Fruit fly (Drosophila melanogaster) whole organism, embryonic: ENCODE measurements around the gene Obp84a.

Experiments used
- ATbp ChIP-seq: fragments of 200-800 bp; sonication (Bioruptor generic); optimal IDR thresholded peaks from 2 replicates; lab custom pipeline; 2017; ENCODE audit warnings: missing biosample characterization, mild to moderate bottlenecking, missing genetic modification characterization, missing genetic modification reagents
- Atf-2 ChIP-seq: fragments of 200-800 bp; sonication (Bioruptor generic); optimal IDR thresholded peaks from 2 replicates; lab custom pipeline; 2016; ENCODE audit warnings: missing biosample characterization, missing genetic modification characterization
- B-H2 ChIP-seq: fragments of 200-800 bp; sonication (Bioruptor generic); optimal IDR thresholded peaks from 2 replicates; lab custom pipeline; 2018; ENCODE audit warnings: missing biosample characterization, mild to moderate bottlenecking, missing genetic modification characterization
- CG10366 ChIP-seq: fragments of 200-800 bp; sonication (Bioruptor generic); IDR thresholded peaks from 2 replicates; pipeline ENCODE4 v1.3.6; 2022; ENCODE audit warnings: missing biosample characterization, missing genetic modification characterization
- CG12071 ChIP-seq: fragments of 200-800 bp; sonication (Bioruptor generic); optimal IDR thresholded peaks from 3 replicates; lab custom pipeline; 2018; ENCODE audit warnings: missing biosample characterization, mild to moderate bottlenecking, missing genetic modification characterization
- CG13296 ChIP-seq: fragments of 200-800 bp; sonication (Bioruptor generic); optimal IDR thresholded peaks from 3 replicates; lab custom pipeline; 2018; ENCODE audit warnings: missing biosample characterization, mild to moderate bottlenecking, missing genetic modification characterization
- CG15269 ChIP-seq: fragments of 200-800 bp; sonication (Bioruptor generic); optimal IDR thresholded peaks from 2 replicates; lab custom pipeline; 2018; ENCODE audit warnings: missing biosample characterization, mild to moderate bottlenecking, missing genetic modification characterization, moderate library complexity
- CG15514 ChIP-seq: fragments of 200-800 bp; sonication (Bioruptor generic); optimal IDR thresholded peaks from 3 replicates; lab custom pipeline; 2017; ENCODE audit warnings: missing biosample characterization, missing genetic modification characterization, mild to moderate bottlenecking, moderate library complexity, missing genetic modification reagents
- CG17361 ChIP-seq: fragments of 200-800 bp; sonication (Bioruptor generic); IDR thresholded peaks from 3 replicates; pipeline ENCODE4 v1.3.6; 2022; ENCODE audit warnings: missing biosample characterization, missing genetic modification characterization
- CG18599 ChIP-seq: fragments of 200-800 bp; sonication (Bioruptor generic); optimal IDR thresholded peaks from 3 replicates; lab custom pipeline; 2017; ENCODE audit warnings: missing biosample characterization, missing genetic modification characterization, mild to moderate bottlenecking, moderate library complexity, missing genetic modification reagents
- CG2678 ChIP-seq: fragments of 200-800 bp; sonication (Bioruptor generic); optimal IDR thresholded peaks from 3 replicates; lab custom pipeline; 2019; ENCODE audit warnings: missing biosample characterization, mild to moderate bottlenecking, missing genetic modification characterization, moderate library complexity
- CG3281 ChIP-seq: fragments of 200-800 bp; sonication (Bioruptor generic); optimal IDR thresholded peaks from 3 replicates; lab custom pipeline; 2017; ENCODE audit warnings: missing biosample characterization, mild to moderate bottlenecking, missing genetic modification characterization
- CG34224 ChIP-seq: fragments of 200-800 bp; sonication (Bioruptor generic); IDR thresholded peaks from 3 replicates; pipeline ENCODE4 v1.3.6; 2022; ENCODE audit warnings: missing biosample characterization, missing genetic modification characterization; ENCODE audit not compliant: partially characterized antibody
- CG34376 ChIP-seq: fragments of 200-800 bp; sonication (Bioruptor generic); optimal IDR thresholded peaks from 2 replicates; lab custom pipeline; 2018; ENCODE audit warnings: missing biosample characterization, mild to moderate bottlenecking, missing genetic modification characterization
- CG3726 ChIP-seq: fragments of 200-800 bp; sonication (Bioruptor generic); IDR thresholded peaks from 3 replicates; pipeline ENCODE4, ENCODE4 v1.3.6; 2022; ENCODE audit warnings: missing biosample characterization, missing genetic modification characterization
- CG7745 ChIP-seq: fragments of 200-800 bp; sonication (Bioruptor generic); optimal IDR thresholded peaks from 2 replicates; lab custom pipeline; 2018; ENCODE audit warnings: missing biosample characterization, mild to moderate bottlenecking, missing genetic modification characterization, moderate library complexity
- CG7786 ChIP-seq: fragments of 200-800 bp; sonication (Bioruptor generic); optimal IDR thresholded peaks from 2 replicates; lab custom pipeline; 2016; ENCODE audit warnings: missing biosample characterization, missing genetic modification characterization
- CG9609 ChIP-seq: fragments of 200-800 bp; sonication (Bioruptor generic); optimal IDR thresholded peaks from 3 replicates; lab custom pipeline; 2016; ENCODE audit warnings: missing biosample characterization, missing genetic modification characterization
- Dll ChIP-seq: fragments of 200-800 bp; sonication (Bioruptor generic); IDR thresholded peaks from 4 replicates; pipeline ENCODE4 v1.3.6; 2022; ENCODE audit warnings: missing biosample characterization, missing genetic modification characterization; ENCODE audit not compliant: partially characterized antibody
- Doc3 ChIP-seq: fragments of 200-800 bp; sonication (Bioruptor generic); IDR thresholded peaks from 3 replicates; pipeline ENCODE4 v1.3.6; 2022; ENCODE audit warnings: missing biosample characterization, missing genetic modification characterization; ENCODE audit not compliant: partially characterized antibody
- Fer1 ChIP-seq: fragments of 200-800 bp; sonication (Bioruptor generic); optimal IDR thresholded peaks from 2 replicates; lab custom pipeline; 2017; ENCODE audit warnings: missing biosample characterization, mild to moderate bottlenecking, missing genetic modification characterization
- Fer3 ChIP-seq: fragments of 200-800 bp; sonication (Bioruptor generic); optimal IDR thresholded peaks from 2 replicates; lab custom pipeline; 2018; ENCODE audit warnings: missing biosample characterization, mild to moderate bottlenecking, missing genetic modification characterization, moderate library complexity
- HHEX ChIP-seq: fragments of 200-800 bp; sonication (Bioruptor generic); optimal IDR thresholded peaks from 3 replicates; lab custom pipeline; 2017; ENCODE audit warnings: missing biosample characterization, mild to moderate bottlenecking, missing genetic modification characterization, missing genetic modification reagents
- HLH54F ChIP-seq: fragments of 200-800 bp; sonication (Bioruptor generic); optimal IDR thresholded peaks from 3 replicates; lab custom pipeline; 2016; ENCODE audit warnings: missing biosample characterization, missing genetic modification characterization
- Hey ChIP-seq: fragments of 200-800 bp; sonication (Bioruptor generic); optimal IDR thresholded peaks from 3 replicates; lab custom pipeline; 2018; ENCODE audit warnings: missing biosample characterization, mild to moderate bottlenecking, missing genetic modification characterization
- Hmr ChIP-seq: fragments of 200-800 bp; sonication (Bioruptor generic); optimal IDR thresholded peaks from 3 replicates; lab custom pipeline; 2017; ENCODE audit warnings: mild to moderate bottlenecking, missing biosample characterization, missing genetic modification reagents, missing genetic modification characterization
- MBD-R2 ChIP-seq: fragments of 200-800 bp; sonication (Bioruptor generic); IDR thresholded peaks from 2 replicates; pipeline ENCODE4 v1.3.6; 2022; ENCODE audit warnings: missing biosample characterization, missing genetic modification characterization
- Nf-YA ChIP-seq: fragments of 200-800 bp; sonication (Bioruptor generic); IDR thresholded peaks from 2 replicates; pipeline ENCODE4 v1.3.6; 2022; ENCODE audit warnings: missing biosample characterization, missing genetic modification characterization
- Nf-YB ChIP-seq: fragments of 200-800 bp; sonication (Bioruptor generic); optimal IDR thresholded peaks from 3 replicates; lab custom pipeline; 2019; ENCODE audit warnings: missing biosample characterization, mild to moderate bottlenecking, missing genetic modification characterization, moderate library complexity
- NfI ChIP-seq: fragments of 200-800 bp; sonication (Bioruptor generic); optimal IDR thresholded peaks from 3 replicates; lab custom pipeline; 2018; ENCODE audit warnings: missing biosample characterization, mild to moderate bottlenecking, missing genetic modification characterization, moderate library complexity
- Optix ChIP-seq: fragments of 200-800 bp; sonication (Bioruptor generic); IDR thresholded peaks from 3 replicates; pipeline ENCODE4 v1.3.6; 2022; ENCODE audit warnings: missing biosample characterization, missing genetic modification characterization
- Rfx ChIP-seq: fragments of 200-800 bp; sonication (Bioruptor generic); IDR thresholded peaks from 2 replicates; pipeline ENCODE4 v1.3.6; 2022; ENCODE audit warnings: missing biosample characterization, missing genetic modification characterization
- Xbp1 ChIP-seq: fragments of 200-800 bp; sonication (Bioruptor generic); optimal IDR thresholded peaks from 3 replicates; lab custom pipeline; 2016; ENCODE audit warnings: missing biosample characterization, mild to moderate bottlenecking, missing genetic modification characterization
- ac ChIP-seq: fragments of 200-800 bp; sonication (Bioruptor generic); optimal IDR thresholded peaks from 3 replicates; lab custom pipeline; 2017; ENCODE audit warnings: missing biosample characterization, mild to moderate bottlenecking, missing genetic modification characterization
- cad ChIP-seq: fragments of >200 bp; optimal IDR thresholded peaks from 2 replicates; lab custom pipeline; 2017; ENCODE audit warnings: missing biosample characterization, missing genetic modification characterization
- caup ChIP-seq: fragments of 200-800 bp; sonication (Bioruptor generic); optimal IDR thresholded peaks from 3 replicates; lab custom pipeline; 2017; ENCODE audit warnings: missing biosample characterization, mild to moderate bottlenecking, missing genetic modification characterization, moderate library complexity; ENCODE audit not compliant: severe bottlenecking
- chinmo ChIP-seq: fragments of 200-800 bp; sonication (Bioruptor generic); IDR thresholded peaks from 4 replicates; pipeline ENCODE4 v1.3.6; 2022; ENCODE audit warnings: missing biosample characterization, missing genetic modification characterization; ENCODE audit not compliant: partially characterized antibody
- crol ChIP-seq: fragments of 200-800 bp; sonication (Bioruptor generic); IDR thresholded peaks from 2 replicates; pipeline ENCODE4 v1.3.6; 2022; ENCODE audit warnings: missing biosample characterization, missing genetic modification characterization
- cwo ChIP-seq: fragments of 200-800 bp; sonication (Bioruptor generic); optimal IDR thresholded peaks from 3 replicates; lab custom pipeline; 2017; ENCODE audit warnings: missing biosample characterization, missing genetic modification characterization, mild to moderate bottlenecking, moderate library complexity, missing genetic modification reagents
- fd3F ChIP-seq: fragments of 200-800 bp; sonication (Bioruptor generic); optimal IDR thresholded peaks from 2 replicates; lab custom pipeline; 2018; ENCODE audit warnings: missing biosample characterization, mild to moderate bottlenecking, missing genetic modification characterization, moderate library complexity
- fd64A ChIP-seq: fragments of 200-800 bp; sonication (Bioruptor generic); optimal IDR thresholded peaks from 3 replicates; lab custom pipeline; 2018; ENCODE audit warnings: missing biosample characterization, mild to moderate bottlenecking, missing genetic modification characterization
- grn ChIP-seq: fragments of 200-800 bp; sonication (Bioruptor generic); optimal IDR thresholded peaks from 3 replicates; lab custom pipeline; 2017; ENCODE audit warnings: missing biosample characterization, missing genetic modification characterization
- lab ChIP-seq: fragments of 200-800 bp; sonication (Bioruptor generic); optimal IDR thresholded peaks from 3 replicates; lab custom pipeline; 2017; ENCODE audit warnings: missing biosample characterization, missing genetic modification characterization, mild to moderate bottlenecking, moderate library complexity, missing genetic modification reagents
- prd ChIP-seq, 3 experiments: fragments of >200 bp in 2 of 3; fragments of 200-800 bp in 1 of 3; sonication (Bioruptor generic) in 1 of 3; optimal IDR thresholded peaks in 2 of 3; IDR thresholded peaks in 1 of 3; 2 replicates in 2 of 3; 3 replicates in 1 of 3; pipeline versions ENCODE4 v1.3.6 to Lab custom; 2017 to 2022; ENCODE audit warnings: missing biosample characterization in 1 of 3, missing genetic modification characterization in 1 of 3
- ranshi ChIP-seq: fragments of 200-800 bp; sonication (Bioruptor generic); IDR thresholded peaks from 2 replicates; pipeline ENCODE4 v1.3.6; 2022; ENCODE audit warnings: missing biosample characterization, missing genetic modification characterization
- scrt ChIP-seq: fragments of 200-800 bp; sonication (Bioruptor generic); optimal IDR thresholded peaks from 2 replicates; lab custom pipeline; 2018; ENCODE audit warnings: missing biosample characterization, mild to moderate bottlenecking, missing genetic modification characterization, moderate library complexity
- slou ChIP-seq: fragments of 200-800 bp; sonication (Bioruptor generic); optimal IDR thresholded peaks from 3 replicates; lab custom pipeline; 2016; ENCODE audit warnings: missing biosample characterization, missing genetic modification characterization
- sug ChIP-seq: fragments of 200-800 bp; optimal IDR thresholded peaks from 2 replicates; lab custom pipeline; 2019; ENCODE audit warnings: missing biosample characterization, mild to moderate bottlenecking, missing genetic modification characterization, moderate library complexity

The Obp84a gene

DNA sequence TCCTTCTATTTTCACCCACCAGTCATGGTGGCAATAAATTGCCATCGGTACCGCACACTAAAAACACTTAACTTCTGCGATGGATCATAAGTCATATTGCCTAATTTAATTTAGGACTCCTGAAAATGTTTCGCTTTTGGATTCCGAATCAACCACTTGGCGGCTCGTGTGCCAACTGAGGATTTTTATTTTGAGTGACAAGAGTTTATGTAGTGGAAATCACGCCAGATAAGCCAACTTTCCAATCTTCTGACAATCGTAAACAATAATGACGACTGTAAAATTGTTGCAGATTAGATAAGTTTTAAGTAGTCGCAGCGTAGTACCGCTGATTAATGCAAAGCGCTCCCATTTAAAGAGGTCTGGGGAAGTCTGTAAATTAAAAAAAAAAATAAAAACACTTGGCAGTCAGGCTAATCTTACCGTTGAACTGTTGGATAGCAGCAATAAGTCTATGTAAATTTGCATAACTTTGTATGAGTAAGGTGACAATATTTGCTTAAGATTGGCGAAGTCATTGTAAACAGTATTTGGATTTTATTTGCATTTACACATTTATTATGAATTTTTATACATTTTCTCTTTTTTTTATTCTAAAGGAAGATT is 34.7 kb downstream of the Obp84a start, which contains the start of gene CG14606:
Gene CG14606 (minus strand): TSS at position 160 of the 606 bp plus-strand sequence.
- TF ChIP-seq HHEX (GFP tag; lab: Kevin White, UChicago) (no peak), CG7745 (no peak), Rfx (0 out of 2 replicates have a peak, but pooled peaks have one; percentile 13), cad (GFP tag; lab: Kevin White, UChicago) (no peak), lab (GFP tag; lab: Kevin White, UChicago) (peak; percentile 65), NfI (GFP tag; lab: Kevin White, UChicago) (no peak), Doc3 (GFP tag; lab: Robert Waterston, UW) (no peak), CG12071 (GFP tag; lab: Kevin White, UChicago) (peak; percentile 8), CG34376 (GFP tag; lab: Kevin White, UChicago) (peak; percentile 14), CG15269 (tag; lab: Kevin White, UChicago) (peak; percentile 41), HLH54F (no peak), CG3726 (no peak), ranshi (no peak), cwo (GFP tag; lab: Kevin White, UChicago) (peak; percentile 21), slou (GFP tag; lab: Kevin White, UChicago) (no peak), B-H2 (GFP tag; lab: Kevin White, UChicago) (peak; percentile 21), grn (GFP tag; lab: Kevin White, UChicago) (peak; percentile 4), Nf-YB (GFP tag; lab: Kevin White, UChicago) (no peak), CG13296 (GFP tag; lab: Kevin White, UChicago) (peak; percentile 58), CG9609 (GFP tag; lab: Kevin White, UChicago) (no peak), Atf-2 (no peak), CG7786 (no peak), CG3281 (GFP tag; lab: Kevin White, UChicago) (peak; percentile 53), scrt (GFP tag; lab: Kevin White, UChicago) (peak; percentile 46), crol (GFP tag; lab: Robert Waterston, UW) (no peak), caup (GFP tag; lab: Kevin White, UChicago) (peak; percentile 7), CG17361 (GFP tag; lab: Robert Waterston, UW) (no peak), ac (GFP tag; lab: Kevin White, UChicago) (no peak), sug (tag; lab: Kevin White, UChicago) (peak; percentile 41), MBD-R2 (no peak), Nf-YA (GFP tag; lab: Robert Waterston, UW) (no peak), ATbp (GFP tag; lab: Kevin White, UChicago) (no peak), CG18599 (GFP tag; lab: Kevin White, UChicago) (peak; percentile 48), Fer3 (tag; lab: Kevin White, UChicago) (peak; percentile 37), prd (optimal IDR thresholded peaks at IDR 0.05; lab: Kevin White, UChicago) (no peak), prd (GFP tag; IDR thresholded peaks at IDR 0.05; lab: Robert Waterston, UW) (no peak), Dll (no peak), CG15514 (peak; percentile 35), Hmr (peak; percentile 74), fd3F (GFP tag; lab: Kevin White, UChicago) (peak; percentile 33), Xbp1 (GFP tag; lab: Kevin White, UChicago) (no peak), CG2678 (tag; lab: Kevin White, UChicago) (peak; percentile 57), fd64A (no peak), Hey (tag; lab: Kevin White, UChicago) (peak; percentile 73), CG34224 (no peak), Optix (GFP tag; lab: Robert Waterston, UW) (no peak), CG10366 (GFP tag; lab: Robert Waterston, UW) (no peak), Fer1 (GFP tag; lab: Kevin White, UChicago) (no peak), chinmo (GFP tag; lab: Robert Waterston, UW) (no peak)
